Fruit fly (Drosophila melanogaster) ovary, adult (tissue): ENCODE data around the gene Tm2.

Source experiments
- CG17801 ChIP-seq: fragments of 200-800 bp; optimal IDR thresholded peaks from 2 replicates; lab custom pipeline; 2019; ENCODE audit warnings: missing biosample characterization, mild to moderate bottlenecking, missing genetic modification characterization, moderate library complexity; ENCODE audit not compliant: partially characterized antibody

The Tm2 gene

DNA sequence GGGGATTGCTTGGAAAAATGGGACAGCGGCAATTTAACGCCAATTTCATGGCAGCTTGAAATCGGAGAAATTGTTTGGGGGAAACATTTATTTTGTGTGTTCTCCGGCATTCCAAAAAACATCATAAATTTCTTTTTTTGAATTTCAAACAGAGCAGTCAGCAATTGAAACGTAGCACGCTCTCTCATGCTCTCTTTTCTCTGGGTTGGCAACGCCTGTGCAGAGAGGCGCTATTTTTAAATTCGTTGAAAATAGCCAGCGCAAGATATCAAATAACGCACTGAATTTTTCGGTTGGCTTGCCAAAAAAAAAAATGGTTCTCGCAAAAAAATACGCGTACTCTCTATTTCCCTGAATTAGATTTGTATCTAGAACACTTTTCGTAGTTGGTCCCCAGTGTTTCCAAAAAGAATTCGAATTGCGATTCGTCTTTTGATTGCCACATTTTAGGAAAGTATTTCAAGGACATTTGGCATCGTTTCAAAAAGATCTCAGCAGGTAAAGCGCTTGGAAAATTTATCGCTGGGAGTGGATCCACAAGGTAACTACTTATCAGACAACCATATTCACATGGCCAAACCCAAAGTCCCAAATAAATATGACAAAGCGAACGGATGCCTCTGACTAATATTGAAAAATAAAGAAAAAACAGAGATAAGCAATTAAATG lies 23.8 kb upstream of the Tm2 start:
- no peak for TF ChIP-seq CG17801 (GFP tag; lab: Kevin White, UChicago)

DNA sequence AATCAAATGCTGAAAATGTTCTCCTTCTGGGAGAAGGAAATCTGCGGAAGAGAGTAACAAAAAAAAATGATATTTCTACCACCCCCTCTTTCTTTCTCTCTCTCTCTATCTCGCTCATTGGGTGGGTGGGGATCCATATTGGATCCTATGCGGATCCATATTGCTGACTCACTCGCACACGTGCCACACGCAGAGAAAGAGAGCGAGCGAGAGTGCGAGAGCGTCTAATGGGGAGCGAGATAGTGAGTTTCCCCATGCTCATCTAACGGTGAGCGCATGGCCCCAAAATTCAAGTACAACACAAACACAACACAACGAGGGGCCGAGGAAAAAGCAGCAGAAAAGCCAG lies 23.3 kb upstream of the Tm2 start:
- no peak for TF ChIP-seq CG17801 (GFP tag; lab: Kevin White, UChicago)

DNA sequence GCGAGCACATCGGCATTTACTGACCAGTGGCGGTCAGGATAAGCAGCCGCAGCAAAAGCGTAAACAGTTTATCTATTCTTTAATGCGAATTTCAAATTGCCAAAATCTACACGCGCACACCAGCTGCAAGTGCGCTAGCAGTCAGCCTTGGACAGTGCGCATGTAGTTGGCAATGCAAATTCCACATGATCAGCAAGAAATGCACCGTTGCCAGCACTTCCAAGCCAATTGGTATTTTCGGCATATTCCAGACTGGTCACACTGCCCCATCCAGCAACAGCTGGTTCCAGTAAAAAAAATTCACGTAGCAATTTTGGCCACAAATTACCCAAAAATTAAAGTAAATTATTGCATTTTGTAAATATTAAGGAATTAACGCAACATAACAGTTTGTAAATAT lies 22.2 kb upstream of the Tm2 start:
- TF ChIP-seq CG17801 (GFP tag; lab: Kevin White, UChicago): peak; percentile 16

dm6 chr3R:15288802-15289201 lies 21.2 kb upstream of the Tm2 start:
- no peak for TF ChIP-seq CG17801 (GFP tag; lab: Kevin White, UChicago)

dm6 chr3R:15289828-15290641 lies 20.0 kb upstream of the Tm2 start:
- TF ChIP-seq CG17801 (GFP tag; lab: Kevin White, UChicago): no peak

DNA sequence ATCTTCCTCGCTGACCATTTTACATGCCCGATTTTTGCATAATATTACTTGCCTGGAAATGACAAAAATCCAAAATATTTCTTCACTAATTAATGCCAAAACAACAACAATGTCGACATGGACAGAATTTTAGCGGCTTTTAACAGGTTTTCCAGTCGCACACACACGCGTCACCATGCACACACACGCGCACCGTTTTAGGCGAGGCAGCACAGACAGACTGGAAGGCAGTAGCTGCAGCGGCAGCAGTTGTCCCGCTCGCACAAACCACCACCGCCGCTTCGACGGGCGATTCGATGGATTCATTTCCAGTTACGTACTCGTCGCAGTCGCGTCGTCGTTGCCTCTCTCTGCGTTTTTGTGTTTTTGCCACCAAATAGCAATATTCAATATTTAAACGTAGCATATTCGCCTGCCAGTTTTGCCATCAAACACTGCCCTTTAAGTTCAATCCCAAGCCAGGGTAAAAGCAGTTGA lies 19.3 kb upstream of the Tm2 start, which contains the start of gene CG45218:
Gene CG45218 (minus strand): TSS at position 158 of the 477 bp plus-strand sequence.
- TF ChIP-seq CG17801 (GFP tag; lab: Kevin White, UChicago): peak; percentile 68

DNA sequence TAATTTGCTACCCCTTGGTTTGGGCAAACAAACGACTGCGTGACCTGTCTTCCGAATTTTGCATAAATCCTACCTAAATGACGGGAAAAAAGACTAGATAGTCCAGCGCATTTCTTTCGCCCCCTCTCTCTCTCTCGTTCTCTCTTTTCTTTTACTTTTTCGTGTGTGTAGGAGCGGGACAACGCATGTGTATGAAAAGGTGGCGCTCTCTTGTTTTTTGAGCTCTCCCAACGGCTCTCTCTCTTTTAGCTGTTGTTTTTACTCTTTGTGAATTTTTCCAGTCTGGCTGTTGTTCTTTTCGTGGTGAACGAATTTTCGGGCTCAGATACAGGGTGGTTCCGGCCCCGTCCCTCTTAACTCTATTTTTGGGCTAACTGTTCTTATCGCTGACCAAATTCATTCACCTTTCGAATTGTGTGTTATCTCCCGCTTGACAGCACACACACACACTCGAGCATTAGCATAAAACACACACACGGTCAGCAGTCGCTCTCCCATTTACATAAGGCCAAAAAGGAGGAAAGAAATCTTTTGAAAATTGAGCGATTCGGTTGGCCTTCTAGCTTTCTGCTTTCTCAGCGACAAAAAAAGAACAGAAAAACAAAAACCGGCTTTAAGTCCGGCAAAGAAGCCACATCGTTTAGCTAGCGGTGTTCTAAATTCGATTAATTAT lies 18.3 kb upstream of the Tm2 start:
- TF ChIP-seq CG17801 (GFP tag; lab: Kevin White, UChicago): no peak

DNA sequence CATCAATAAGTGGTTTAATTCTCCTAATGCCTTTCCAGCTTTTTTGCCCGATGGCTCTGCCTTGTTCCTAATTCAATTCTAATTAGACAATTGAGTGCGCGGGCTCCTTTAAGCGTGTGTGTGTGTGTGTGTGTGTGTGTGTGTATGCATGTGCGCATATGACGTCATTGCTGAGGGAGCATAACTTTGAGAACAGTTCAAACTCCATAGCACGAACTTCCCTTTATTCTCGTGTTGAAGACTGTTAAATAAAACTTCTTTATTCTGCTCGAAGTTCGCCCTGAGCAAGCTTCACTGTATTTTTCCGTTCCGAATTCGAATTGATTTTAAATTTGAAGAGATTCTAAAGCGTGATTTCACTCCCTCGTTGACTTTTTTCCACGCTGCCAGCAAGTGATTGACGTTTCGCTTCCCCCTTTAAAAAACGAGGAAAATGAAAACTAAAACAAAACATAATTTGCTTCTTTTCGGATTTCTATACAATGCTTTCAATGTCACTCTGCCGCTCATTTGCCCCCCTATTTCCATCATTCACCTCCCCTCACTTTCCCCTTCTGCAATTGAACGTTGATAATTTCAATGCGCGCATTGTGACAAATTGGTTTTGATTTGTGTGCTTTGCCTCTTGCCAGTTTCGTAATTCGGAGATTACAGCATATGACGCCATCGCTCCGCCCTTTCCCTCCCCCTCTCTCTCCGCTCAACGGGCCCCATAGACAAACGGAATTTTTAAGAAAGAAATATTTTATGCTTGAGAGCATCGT lies 17.6 kb upstream of the Tm2 start:
- TF ChIP-seq CG17801 (GFP tag; lab: Kevin White, UChicago): no peak

DNA sequence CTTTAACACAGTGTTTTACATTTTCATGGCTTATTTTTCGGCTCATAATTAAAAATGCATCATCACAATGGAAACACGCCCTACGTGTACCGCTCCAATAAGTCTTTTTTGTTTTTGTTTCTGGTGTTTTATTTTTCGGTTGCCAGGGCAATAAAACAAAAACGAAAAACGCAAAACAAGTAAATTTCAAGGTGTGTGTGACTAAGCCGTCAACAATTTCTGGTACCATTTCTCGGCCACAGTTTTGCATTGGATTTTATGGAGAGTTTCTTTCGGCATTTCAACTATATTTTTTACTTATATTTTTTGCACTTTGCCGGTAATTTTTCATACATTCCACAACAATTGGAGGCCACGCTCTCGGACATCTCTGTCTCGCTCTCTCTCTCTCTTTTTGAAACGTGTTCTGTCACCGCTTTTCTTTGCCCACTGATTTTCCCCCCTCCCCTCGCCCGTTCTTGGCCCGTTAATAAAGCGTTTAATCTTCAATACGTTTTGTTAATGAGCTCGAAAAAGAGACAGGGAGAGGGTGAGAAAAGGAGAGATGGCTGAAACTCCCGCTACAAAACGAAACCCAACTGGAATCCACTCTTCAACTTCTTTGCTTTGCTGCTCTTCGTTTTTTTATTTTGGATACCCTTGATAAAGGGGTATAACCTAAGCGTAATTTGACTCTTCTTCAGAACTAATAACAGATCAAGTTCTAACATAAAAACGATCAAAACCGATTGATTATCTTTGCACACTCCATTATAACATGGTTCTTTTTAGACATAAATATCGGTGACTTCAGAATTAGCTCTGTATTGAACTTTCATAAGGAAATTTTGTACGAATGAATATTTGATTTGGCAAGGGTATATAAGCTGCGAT lies 16.8 kb upstream of the Tm2 start:
- peak; percentile 98 for TF ChIP-seq CG17801 (GFP tag; lab: Kevin White, UChicago)

- no peak for TF ChIP-seq CG17801 (GFP tag; lab: Kevin White, UChicago)
Measured at dm6 chr3R:15293878-15294350, 16.1 kb upstream of the Tm2 start.

- no peak for TF ChIP-seq CG17801 (GFP tag; lab: Kevin White, UChicago)
Measured at dm6 chr3R:15297904-15298303, 12.1 kb upstream of the Tm2 start.

dm6 chr3R:15305246-15305645 lies 4.7 kb upstream of the Tm2 start:
- no peak for TF ChIP-seq CG17801 (GFP tag; lab: Kevin White, UChicago)

DNA sequence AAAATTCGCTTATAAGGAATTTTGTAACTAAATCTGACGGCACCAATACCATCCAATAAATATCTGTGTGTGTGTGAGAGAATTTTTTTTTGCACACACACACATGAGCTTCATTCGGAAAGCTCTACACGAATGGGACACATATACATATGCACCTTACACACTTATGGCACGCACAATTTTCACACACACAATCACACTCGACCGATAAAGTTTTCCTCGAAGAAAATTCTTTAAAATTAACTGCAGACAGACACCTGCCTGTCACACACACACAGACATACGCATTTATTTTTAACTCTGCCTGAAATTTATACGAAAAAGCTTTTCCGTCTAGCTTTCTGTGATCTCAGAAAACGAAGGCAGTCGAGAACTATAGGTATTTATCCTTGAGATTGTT lies 702 bp downstream of the Tm2 start:
- no peak for TF ChIP-seq CG17801 (GFP tag; lab: Kevin White, UChicago)

DNA sequence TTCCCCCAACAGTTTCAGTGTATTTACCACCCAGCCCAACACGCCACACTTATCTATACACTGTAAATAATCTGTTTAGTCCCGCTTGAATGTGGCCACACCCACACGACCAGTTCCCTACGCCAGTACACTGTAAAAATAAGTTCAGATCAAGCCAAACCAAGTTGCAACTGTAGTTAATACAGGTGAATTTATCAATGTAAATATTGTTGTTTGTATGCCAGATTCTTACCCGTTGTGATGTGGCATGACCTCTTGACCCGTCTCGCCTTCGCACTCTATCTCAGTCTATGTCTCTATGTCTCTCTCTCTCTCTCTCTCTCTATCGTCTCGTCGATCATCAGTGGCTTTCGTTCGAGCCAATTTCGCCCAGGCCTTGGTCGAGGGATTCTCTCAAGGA lies 3.8 kb downstream of the Tm2 start:
- TF ChIP-seq CG17801 (GFP tag; lab: Kevin White, UChicago): no peak
